Fruit fly (Drosophila melanogaster) whole organism, embryonic: ENCODE results near the gene Sec23.

ENCODE experiments used
- CG10147 ChIP-seq: fragments of 200-800 bp; sonication (Bioruptor generic); optimal IDR thresholded peaks from 2 replicates; lab custom pipeline; 2019; ENCODE audit warnings: missing biosample characterization, mild to moderate bottlenecking, missing genetic modification characterization, moderate library complexity
- CG12769 ChIP-seq: fragments of 200-800 bp; sonication (Bioruptor generic); optimal IDR thresholded peaks from 2 replicates; lab custom pipeline; 2019; ENCODE audit warnings: missing biosample characterization, mild to moderate bottlenecking, missing genetic modification characterization, moderate library complexity
- CG1603 ChIP-seq: fragments of 200-800 bp; sonication (Bioruptor generic); optimal IDR thresholded peaks from 2 replicates; lab custom pipeline; 2019; ENCODE audit warnings: missing biosample characterization, mild to moderate bottlenecking, missing genetic modification characterization, moderate library complexity
- CG17359 ChIP-seq: fragments of 200-800 bp; sonication (Bioruptor generic); optimal IDR thresholded peaks from 3 replicates; lab custom pipeline; 2018; ENCODE audit warnings: missing biosample characterization, mild to moderate bottlenecking, missing genetic modification characterization, moderate library complexity
- CG17912 ChIP-seq: fragments of 200-800 bp; sonication (Bioruptor generic); optimal IDR thresholded peaks from 2 replicates; lab custom pipeline; 2018; ENCODE audit warnings: missing biosample characterization, mild to moderate bottlenecking, missing genetic modification characterization
- CG2712 ChIP-seq: fragments of 200-800 bp; optimal IDR thresholded peaks from 3 replicates; lab custom pipeline; 2019; ENCODE audit warnings: missing biosample characterization, mild to moderate bottlenecking, missing genetic modification characterization, moderate library complexity
- CG30020 ChIP-seq: fragments of 200-800 bp; optimal IDR thresholded peaks from 2 replicates; lab custom pipeline; 2019; ENCODE audit warnings: missing biosample characterization, mild to moderate bottlenecking, missing genetic modification characterization, moderate library complexity
- CG3163 ChIP-seq: fragments of 200-800 bp; sonication (Bioruptor generic); optimal IDR thresholded peaks from 3 replicates; lab custom pipeline; 2016; ENCODE audit warnings: missing biosample characterization, missing genetic modification characterization
- CG4282 ChIP-seq: fragments of 200-800 bp; sonication (Bioruptor generic); optimal IDR thresholded peaks from 2 replicates; lab custom pipeline; 2016; ENCODE audit warnings: missing biosample characterization, missing genetic modification characterization
- CG4707 ChIP-seq: fragments of 200-800 bp; sonication (Bioruptor generic); optimal IDR thresholded peaks from 2 replicates; lab custom pipeline; 2018; ENCODE audit warnings: missing biosample characterization, mild to moderate bottlenecking, missing genetic modification characterization, moderate library complexity
- CG5180 ChIP-seq: fragments of 200-800 bp; sonication (Bioruptor generic); optimal IDR thresholded peaks from 3 replicates; lab custom pipeline; 2017; ENCODE audit warnings: missing biosample characterization, missing genetic modification characterization, mild to moderate bottlenecking, moderate library complexity, missing genetic modification reagents
- CG5245 ChIP-seq: fragments of 200-800 bp; sonication (Bioruptor generic); optimal IDR thresholded peaks from 3 replicates; lab custom pipeline; 2016; ENCODE audit warnings: missing biosample characterization, missing genetic modification characterization
- CG6654 ChIP-seq: fragments of 200-800 bp; sonication (Bioruptor generic); optimal IDR thresholded peaks from 2 replicates; lab custom pipeline; 2017; ENCODE audit warnings: missing biosample characterization, mild to moderate bottlenecking, missing genetic modification characterization
- CG7271 ChIP-seq: fragments of 200-800 bp; sonication (Bioruptor generic); optimal IDR thresholded peaks from 2 replicates; lab custom pipeline; 2018; ENCODE audit warnings: missing biosample characterization, mild to moderate bottlenecking, missing genetic modification characterization, moderate library complexity
- CG7839 ChIP-seq: fragments of 200-800 bp; sonication (Bioruptor generic); optimal IDR thresholded peaks from 3 replicates; lab custom pipeline; 2018; ENCODE audit warnings: missing biosample characterization, mild to moderate bottlenecking, missing genetic modification characterization, moderate library complexity
- CG9797 ChIP-seq: fragments of 200-800 bp; sonication (Bioruptor generic); optimal IDR thresholded peaks from 3 replicates; lab custom pipeline; 2018; ENCODE audit warnings: missing biosample characterization, mild to moderate bottlenecking, missing genetic modification characterization
- D ChIP-seq, 2 experiments: fragments of 200-800 bp in 1 of 2; fragments of >200 bp in 1 of 2; sonication (Bioruptor generic) in 1 of 2; optimal IDR thresholded peaks; 2 replicates in 1 of 2; 3 replicates in 1 of 2; lab custom pipeline; 2017; ENCODE audit warnings: mild to moderate bottlenecking in 1 of 2, missing biosample characterization in 1 of 2, missing genetic modification characterization in 1 of 2, missing genetic modification reagents in 1 of 2
- Fer3 ChIP-seq: fragments of 200-800 bp; sonication (Bioruptor generic); optimal IDR thresholded peaks from 2 replicates; lab custom pipeline; 2018; ENCODE audit warnings: missing biosample characterization, mild to moderate bottlenecking, missing genetic modification characterization, moderate library complexity
- HmgZ ChIP-seq: fragments of 200-800 bp; sonication (Bioruptor generic); optimal IDR thresholded peaks from 2 replicates; lab custom pipeline; 2018; ENCODE audit warnings: missing biosample characterization, mild to moderate bottlenecking, missing genetic modification characterization
- Max ChIP-seq: fragments of 200-800 bp; sonication (Bioruptor generic); optimal IDR thresholded peaks from 2 replicates; lab custom pipeline; 2016; ENCODE audit warnings: missing biosample characterization, mild to moderate bottlenecking, missing genetic modification characterization
- Med ChIP-seq: fragments of 200-800 bp; sonication (Bioruptor generic); peaks from one replicate; lab custom pipeline; 2016; ENCODE audit warnings: missing biosample characterization, missing genetic modification characterization, mild to moderate bottlenecking, inconsistent platforms, moderate library complexity
- Taf1 ChIP-seq: fragments of 200-800 bp; sonication (Bioruptor generic); IDR thresholded peaks from 2 replicates; pipeline ENCODE4 v1.3.6; 2022; ENCODE audit warnings: missing biosample characterization, missing genetic modification characterization
- Trl ChIP-seq, 3 experiments: fragments of >200 bp in 2 of 3; fragments of 200-800 bp in 1 of 3; sonication (Bioruptor generic) in 1 of 3; optimal IDR thresholded peaks; 2 replicates in 1 of 3; 3 replicates in 2 of 3; lab custom pipeline; 2016 to 2017; ENCODE audit warnings: missing biosample characterization in 1 of 3, missing genetic modification characterization in 1 of 3
- YL-1 ChIP-seq: fragments of 200-800 bp; sonication (Bioruptor generic); optimal IDR thresholded peaks from 3 replicates; lab custom pipeline; 2017; ENCODE audit warnings: missing biosample characterization, mild to moderate bottlenecking, missing genetic modification characterization
- bigmax ChIP-seq: fragments of 200-800 bp; sonication (Bioruptor generic); optimal IDR thresholded peaks from 2 replicates; lab custom pipeline; 2018; ENCODE audit warnings: missing biosample characterization, mild to moderate bottlenecking, missing genetic modification characterization
- cg ChIP-seq: fragments of 200-800 bp; sonication (Bioruptor generic); optimal IDR thresholded peaks from 3 replicates; lab custom pipeline; 2019; ENCODE audit warnings: missing biosample characterization, mild to moderate bottlenecking, missing genetic modification characterization, moderate library complexity
- dm ChIP-seq: fragments of 200-800 bp; sonication (Bioruptor generic); optimal IDR thresholded peaks from 3 replicates; lab custom pipeline; 2016; ENCODE audit warnings: missing biosample characterization, missing genetic modification characterization
- gfzf ChIP-seq: fragments of 200-800 bp; sonication (Bioruptor generic); optimal IDR thresholded peaks from 2 replicates; lab custom pipeline; 2016; ENCODE audit warnings: missing biosample characterization, mild to moderate bottlenecking, missing genetic modification characterization, moderate library complexity
- lilli ChIP-seq: fragments of 200-800 bp; sonication (Bioruptor generic); optimal IDR thresholded peaks from 3 replicates; lab custom pipeline; 2016; ENCODE audit warnings: missing biosample characterization, missing genetic modification characterization
- mld ChIP-seq: fragments of 200-800 bp; sonication (Bioruptor generic); IDR thresholded peaks from 3 replicates; pipeline ENCODE4 v1.3.6; 2022; ENCODE audit warnings: missing biosample characterization, missing genetic modification characterization; ENCODE audit not compliant: partially characterized antibody
- pfk ChIP-seq: fragments of 200-800 bp; sonication (Bioruptor generic); optimal IDR thresholded peaks from 2 replicates; lab custom pipeline; 2018; ENCODE audit warnings: missing biosample characterization, mild to moderate bottlenecking, missing genetic modification characterization, moderate library complexity
- phol ChIP-seq: fragments of 200-800 bp; sonication (Bioruptor generic); optimal IDR thresholded peaks from 3 replicates; lab custom pipeline; 2018; ENCODE audit warnings: missing biosample characterization, mild to moderate bottlenecking, missing genetic modification characterization, moderate library complexity
- salm ChIP-seq: fragments of 200-800 bp; sonication (Bioruptor generic); optimal IDR thresholded peaks from 2 replicates; lab custom pipeline; 2018; ENCODE audit warnings: missing biosample characterization, mild to moderate bottlenecking, missing genetic modification characterization
- scrt ChIP-seq: fragments of 200-800 bp; sonication (Bioruptor generic); optimal IDR thresholded peaks from 2 replicates; lab custom pipeline; 2018; ENCODE audit warnings: missing biosample characterization, mild to moderate bottlenecking, missing genetic modification characterization, moderate library complexity
- sens ChIP-seq: fragments of 200-800 bp; sonication (Bioruptor generic); peaks from one replicate; lab custom pipeline; 2016; ENCODE audit warnings: missing biosample characterization, missing genetic modification characterization
- stwl ChIP-seq: fragments of 200-800 bp; sonication (Bioruptor generic); optimal IDR thresholded peaks from 3 replicates; lab custom pipeline; 2018; ENCODE audit warnings: missing biosample characterization, mild to moderate bottlenecking, missing genetic modification characterization, moderate library complexity
- twi ChIP-seq: fragments of 200-800 bp; optimal IDR thresholded peaks from 2 replicates; lab custom pipeline; 2019; ENCODE audit warnings: missing biosample characterization, mild to moderate bottlenecking, missing genetic modification characterization, moderate library complexity
- zfh2 ChIP-seq: fragments of 200-800 bp; sonication (Bioruptor generic); optimal IDR thresholded peaks from 2 replicates; lab custom pipeline; 2016; ENCODE audit warnings: missing biosample characterization, missing genetic modification characterization

Gene Sec23

dm6 chr3R:5599521-5600360 is 49.1 kb upstream of the Sec23 start:
- TF ChIP-seq mld (GFP tag; lab: Robert Waterston, UW) (no peak), dm (GFP tag; lab: Kevin White, UChicago) (peak; percentile 98), scrt (GFP tag; lab: Kevin White, UChicago) (peak; percentile 86), HmgZ (peak; percentile 13), zfh2 (GFP tag; lab: Kevin White, UChicago) (peak; percentile 9), CG2712 (tag; lab: Kevin White, UChicago) (peak; percentile 27), CG4707 (GFP tag; lab: Kevin White, UChicago) (peak; percentile 65), CG7271 (tag; lab: Kevin White, UChicago) (no peak), sens (GFP tag; lab: Kevin White, UChicago) (peak; percentile 35), lilli (GFP tag; lab: Kevin White, UChicago) (peak; percentile 10), pfk (peak; percentile 3), CG3163 (GFP tag; lab: Kevin White, UChicago) (peak; percentile 13), YL-1 (GFP tag; lab: Kevin White, UChicago) (peak; percentile 75), Taf1 (no peak), CG1603 (peak; percentile 22), bigmax (GFP tag; lab: Kevin White, UChicago) (peak; percentile 97), CG5180 (no peak), CG6654 (GFP tag; lab: Kevin White, UChicago) (peak; percentile 53), D (optimal IDR thresholded peaks at IDR 0.05; lab: Kevin White, UChicago) (peak; percentile 78), D (GFP tag; optimal IDR thresholded peaks at IDR 0.05; lab: Kevin White, UChicago) (no peak), twi (tag; lab: Kevin White, UChicago) (peak; percentile 8), CG17912 (peak; percentile 61), Max (peak; percentile 61), phol (peak; percentile 22), Med (GFP tag; lab: Kevin White, UChicago) (peak; percentile 70), CG7839 (tag; lab: Kevin White, UChicago) (no peak), CG17359 (peak; percentile 9), salm (tag; lab: Kevin White, UChicago) (no peak), gfzf (peak; percentile 58), CG12769 (tag; lab: Kevin White, UChicago) (peak; percentile 24), Fer3 (tag; lab: Kevin White, UChicago) (no peak), CG30020 (peak; percentile 13), cg (GFP tag; lab: Kevin White, UChicago) (peak; percentile 76), CG9797 (GFP tag; lab: Kevin White, UChicago) (peak; percentile 62), Trl (optimal IDR thresholded peaks at IDR 0.05; lab: Kevin White, UChicago) (peak in 1 of 2 experiments; percentile 33), Trl (GFP tag; optimal IDR thresholded peaks at IDR 0.05; lab: Kevin White, UChicago) (no peak), CG5245 (GFP tag; lab: Kevin White, UChicago) (no peak), CG10147 (GFP tag; lab: Kevin White, UChicago) (no peak), stwl (tag; lab: Kevin White, UChicago) (peak; percentile 21), CG4282 (GFP tag; lab: Kevin White, UChicago) (peak; percentile 43)
